Worm (Caenorhabditis elegans): Measurements from ENCODE around the gene rsu-1.

rsu-1 gene

DNA sequence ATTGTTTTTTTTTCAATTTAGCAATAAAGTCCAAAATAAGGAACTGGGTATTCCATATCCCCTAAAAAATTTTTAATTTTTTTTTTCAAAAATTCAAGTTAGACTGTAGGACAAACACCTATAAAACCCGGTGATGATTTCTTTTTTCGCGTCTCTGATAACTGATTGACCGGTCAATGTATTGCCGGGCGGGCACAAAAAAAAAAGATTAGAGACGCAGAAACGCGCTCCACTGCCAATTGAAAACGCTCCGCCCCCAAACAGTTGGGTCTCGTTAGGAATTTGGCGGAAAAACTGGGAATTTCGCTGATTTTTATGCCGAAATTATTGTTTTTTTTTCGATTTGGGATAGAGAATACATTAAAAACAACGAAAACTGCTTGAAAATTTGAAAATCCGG, 3.4 kb upstream of the rsu-1 start:
- no peak for TF ChIP-seq ceh-31 (tag; optimal IDR thresholded peaks at IDR 0.05)
- no peak for TF ChIP-seq ets-4 (tag; optimal IDR thresholded peaks at IDR 0.05)
- TF ChIP-seq ceh-9 (tag; optimal IDR thresholded peaks at IDR 0.05): no peak
- no peak for TF ChIP-seq ceh-19 (GFP tag; optimal IDR thresholded peaks at IDR 0.05)
- TF ChIP-seq K09A11.1 (tag; optimal IDR thresholded peaks at IDR 0.05; ENCODE audit: insufficient read depth): no peak
- TF ChIP-seq pqm-1 (tag; optimal IDR thresholded peaks at IDR 0.05): no peak
- no peak for TF ChIP-seq sox-2 (GFP tag; IDR thresholded peaks at IDR 0.05)
- no peak for TF ChIP-seq pha-4 (tag; optimal IDR thresholded peaks at IDR 0.05)
- no peak for TF ChIP-seq K02D7.2 (tag; optimal IDR thresholded peaks at IDR 0.05)
- TF ChIP-seq hlh-8 (tag; optimal IDR thresholded peaks at IDR 0.05): no peak
- TF ChIP-seq pha-2 (tag; optimal IDR thresholded peaks at IDR 0.05): no peak
- no peak for TF ChIP-seq hlh-30 (tag; optimal IDR thresholded peaks at IDR 0.05; ENCODE audit: insufficient read depth)

DNA sequence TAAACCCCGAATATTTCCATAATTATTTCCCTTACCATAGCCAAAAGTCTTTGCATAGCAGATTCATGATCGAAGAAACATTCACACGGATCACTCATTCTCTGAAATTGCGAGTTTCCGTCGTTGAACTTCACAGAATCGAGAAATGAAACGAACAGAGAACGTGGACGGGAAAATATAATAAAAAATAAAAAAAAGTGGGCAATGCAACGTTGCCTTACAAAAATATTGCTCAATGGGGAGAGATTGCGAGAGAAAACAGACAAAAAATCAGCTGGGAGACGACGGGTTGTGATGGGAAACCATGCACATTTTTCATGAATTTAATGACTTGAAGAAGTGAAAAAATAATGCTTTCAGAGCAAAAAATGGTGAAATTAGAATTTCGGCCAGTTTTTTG, 2.2 kb upstream of the rsu-1 start, which contains the start of gene smim-14:
smim-14 (minus strand) TSS at position 101 of the 400 bp plus-strand sequence.
- TF ChIP-seq ama-1 (optimal IDR thresholded peaks at IDR 0.05): no peak
- TF ChIP-seq tbx-2 (tag; optimal IDR thresholded peaks at IDR 0.05): no peak
- TF ChIP-seq ztf-16 (tag; optimal IDR thresholded peaks at IDR 0.05): no peak
- TF ChIP-seq ceh-24 (tag; optimal IDR thresholded peaks at IDR 0.05): no peak
- no peak for TF ChIP-seq C38D4.7 (GFP tag; optimal IDR thresholded peaks at IDR 0.05)
- TF ChIP-seq tbx-7 (tag; optimal IDR thresholded peaks at IDR 0.05): no peak
- no peak for TF ChIP-seq ahr-1 (tag; optimal IDR thresholded peaks at IDR 0.05)

DNA sequence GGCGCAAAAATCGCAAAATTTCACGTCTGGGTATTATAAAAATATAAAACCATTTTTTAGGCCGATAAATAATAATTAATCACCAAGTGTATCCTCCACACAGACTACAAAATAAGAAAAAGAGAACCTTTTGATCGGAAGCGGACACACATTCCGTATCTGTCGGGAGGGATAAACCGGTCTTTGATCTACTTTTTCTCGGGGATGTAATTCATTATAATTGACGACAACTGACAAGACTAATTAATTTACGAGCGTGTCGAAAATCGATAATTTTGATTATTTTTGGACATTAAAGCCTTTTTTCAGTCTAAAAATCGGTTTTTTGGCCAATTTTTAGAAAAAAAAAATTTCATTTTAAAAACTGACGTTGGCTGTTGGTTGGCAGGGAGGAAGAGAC, 1.4 kb upstream of the rsu-1 start:
- no peak for TF ChIP-seq ceh-14 (tag; optimal IDR thresholded peaks at IDR 0.05)
- TF ChIP-seq K02D7.2 (tag; optimal IDR thresholded peaks at IDR 0.05): no peak
- TF ChIP-seq unc-55 (GFP tag; optimal IDR thresholded peaks at IDR 0.05): peak; percentile 80
- TF ChIP-seq tbx-7 (tag; optimal IDR thresholded peaks at IDR 0.05): no peak
- TF ChIP-seq hlh-8 (tag; optimal IDR thresholded peaks at IDR 0.05): no peak
- TF ChIP-seq pha-2 (tag; optimal IDR thresholded peaks at IDR 0.05): no peak

DNA sequence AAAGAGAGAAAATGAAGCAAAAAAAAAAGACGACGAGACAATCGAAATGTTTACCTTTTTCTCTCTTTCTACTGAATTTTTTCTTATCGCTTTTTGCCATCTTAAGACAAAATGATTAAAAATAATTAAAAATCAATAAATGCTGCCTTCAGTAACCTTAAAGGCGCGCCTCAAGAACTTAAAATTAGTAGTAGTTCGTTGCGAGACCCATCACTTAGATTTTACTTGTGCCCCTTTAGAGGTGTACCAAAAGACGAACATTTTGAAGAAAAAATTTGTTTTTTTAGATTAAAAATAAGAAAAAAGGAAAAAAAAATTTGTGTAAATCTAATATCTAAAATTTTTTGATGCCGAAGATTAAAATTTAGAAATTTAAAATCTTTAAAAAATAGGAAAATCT, 830 bp upstream of the rsu-1 start:
- TF ChIP-seq C38D4.7 (GFP tag; optimal IDR thresholded peaks at IDR 0.05) (no peak), K02D7.2 (tag; optimal IDR thresholded peaks at IDR 0.05) (no peak), zip-5 (tag; optimal IDR thresholded peaks at IDR 0.05) (no peak), pat-9 (tag; optimal IDR thresholded peaks at IDR 0.05) (no peak), hlh-30 (tag; optimal IDR thresholded peaks at IDR 0.05; ENCODE audit: insufficient read depth) (no peak), unc-42 (tag; optimal IDR thresholded peaks at IDR 0.05) (no peak), ceh-31 (tag; optimal IDR thresholded peaks at IDR 0.05) (no peak), ceh-34 (tag; optimal IDR thresholded peaks at IDR 0.05) (no peak), rnt-1 (tag; optimal IDR thresholded peaks at IDR 0.05) (no peak), tbx-7 (tag; optimal IDR thresholded peaks at IDR 0.05) (no peak), eyg-1 (tag; optimal IDR thresholded peaks at IDR 0.05) (no peak), ztf-16 (tag; optimal IDR thresholded peaks at IDR 0.05) (no peak), pag-3 (tag; optimal IDR thresholded peaks at IDR 0.05; ENCODE audit: borderline replicate concordance) (no peak), ceh-2 (tag; optimal IDR thresholded peaks at IDR 0.05) (no peak)

DNA sequence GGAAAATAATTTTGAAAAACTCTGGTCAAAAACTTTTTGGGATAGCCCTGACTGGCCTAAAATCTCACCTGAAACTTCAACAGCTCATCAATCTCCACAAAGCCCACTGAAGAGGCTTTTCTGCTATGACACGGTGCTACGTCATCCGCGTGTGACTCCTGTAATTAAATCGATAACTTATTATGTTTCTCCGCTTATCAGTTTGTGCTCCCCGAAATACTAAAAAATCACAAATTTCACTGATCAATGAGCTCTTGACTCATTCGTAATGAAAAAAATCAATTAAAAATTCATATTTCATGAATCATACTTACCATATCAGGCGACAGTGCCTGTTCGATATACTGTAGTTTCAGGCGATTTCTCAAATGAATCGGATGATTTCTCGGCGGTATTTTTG, 3.2 kb downstream of the rsu-1 start:
- TF ChIP-seq ceh-22 (tag; optimal IDR thresholded peaks at IDR 0.05) (no peak), odd-2 (tag; optimal IDR thresholded peaks at IDR 0.05) (no peak)

DNA sequence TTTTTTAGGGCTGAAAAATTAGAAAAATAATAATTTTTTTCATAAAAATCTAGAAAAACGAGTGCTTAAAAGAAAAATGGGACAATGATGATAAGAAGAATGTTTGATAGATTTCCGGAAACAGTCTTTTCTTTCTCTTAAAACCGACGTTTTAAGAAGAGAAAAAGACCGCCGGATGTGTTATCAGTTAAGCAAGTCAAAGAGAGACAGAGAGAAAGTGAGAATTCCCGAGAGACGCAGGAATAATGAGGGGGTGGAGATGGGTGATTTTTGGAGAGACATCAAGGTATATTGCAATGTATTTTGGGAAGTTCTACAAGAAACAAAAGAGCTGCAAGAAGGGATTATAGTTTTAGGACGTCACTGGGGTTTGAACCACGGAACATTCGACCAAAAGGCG, 3.7 kb downstream of the rsu-1 start, which contains the start of gene C34C12.9:
C34C12.9 (minus strand) TSS at position 16 of the 400 bp plus-strand sequence.
- TF ChIP-seq ceh-30 (tag; optimal IDR thresholded peaks at IDR 0.05) (no peak), unc-86 (tag; optimal IDR thresholded peaks at IDR 0.05) (no peak), pat-9 (tag; optimal IDR thresholded peaks at IDR 0.05) (no peak), C38D4.7 (GFP tag; optimal IDR thresholded peaks at IDR 0.05) (no peak), elt-4 (tag; optimal IDR thresholded peaks at IDR 0.05) (no peak), unc-3 (GFP tag; conservative IDR thresholded peaks at IDR 0.05) (no peak), unc-3 (tag; optimal IDR thresholded peaks at IDR 0.05) (no peak), dve-1 (tag; optimal IDR thresholded peaks at IDR 0.05) (no peak), pha-2 (tag; optimal IDR thresholded peaks at IDR 0.05) (no peak), ceh-14 (tag; optimal IDR thresholded peaks at IDR 0.05) (no peak), lim-6 (tag; optimal IDR thresholded peaks at IDR 0.05) (no peak), ceh-9 (tag; optimal IDR thresholded peaks at IDR 0.05) (no peak), che-1 (tag; optimal IDR thresholded peaks at IDR 0.05) (no peak)

Data from whole organism, late embryonic.